Worm (Caenorhabditis elegans) whole organism, L3 larva: ENCODE data around the gene F20H11.1.

Experiments used
- R02D3.7 ChIP-seq: fragments of 150-350 bp; optimal IDR thresholded peaks from 2 replicates; lab custom pipeline; 2014; ENCODE audit warnings: missing biosample characterization, missing genetic modification characterization
- ceh-16 ChIP-seq: sonication (generic microtip); optimal IDR thresholded peaks from 2 replicates; lab custom pipeline; 2017; ENCODE audit warnings: missing biosample characterization, missing genetic modification characterization
- daf-12 ChIP-seq: fragments of 150-350 bp; optimal IDR thresholded peaks from 2 replicates; lab custom pipeline; 2014; ENCODE audit warnings: missing biosample characterization, missing genetic modification reagents, missing genetic modification characterization
- elt-2 ChIP-seq: sonication (generic microtip); optimal IDR thresholded peaks from 2 replicates; lab custom pipeline; 2016; ENCODE audit warnings: missing genetic modification reagents, mild to moderate bottlenecking, missing genetic modification characterization, missing compliant biosample characterization
- nhr-11 ChIP-seq: fragments of 150-350 bp; optimal IDR thresholded peaks from 2 replicates; lab custom pipeline; 2014; ENCODE audit warnings: missing biosample characterization, missing genetic modification characterization

- no peak for TF ChIP-seq daf-12 (tag; lab: Kevin White, UChicago)
- TF ChIP-seq nhr-11 (tag; lab: Kevin White, UChicago), result no peak
- no peak for TF ChIP-seq ceh-16
- no peak for TF ChIP-seq elt-2
- TF ChIP-seq R02D3.7 (tag; lab: Kevin White, UChicago), result no peak
These were observed 10.4 kb downstream of the F20H11.1 start, which contains the start of gene acr-21 for ce11 chrIII:6581585-6581984.
